Fruit fly (Drosophila melanogaster): ENCODE measurements around the gene ttm3.

DNA sequence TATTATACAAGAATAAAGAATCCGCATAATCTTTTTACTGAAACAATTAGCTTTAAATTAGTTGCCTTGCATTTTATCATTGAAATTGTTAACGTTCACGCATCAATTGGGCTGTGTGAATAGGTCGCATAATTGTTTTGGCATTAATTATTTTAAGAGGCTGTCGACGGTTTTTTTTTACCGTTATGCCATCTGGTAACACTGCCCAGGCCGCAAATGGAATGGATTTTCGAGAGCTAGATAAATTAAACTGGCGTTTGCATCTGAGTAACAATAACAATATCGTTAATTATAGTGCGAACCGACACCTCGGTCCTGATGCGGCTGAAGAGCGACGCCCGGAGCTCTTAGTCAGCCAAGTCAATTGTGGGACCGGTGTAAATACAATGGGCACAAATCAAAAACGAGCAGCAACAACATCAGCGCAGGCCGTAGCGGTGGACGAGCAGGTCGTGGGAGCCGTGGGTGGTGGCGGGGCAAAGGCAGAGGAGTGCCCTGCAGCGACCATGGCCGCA, 42.3 kb downstream of the ttm3 start:
- TF ChIP-seq Myc (optimal IDR thresholded peaks at IDR 0.05), result no peak
- no peak for TF ChIP-seq insv (optimal IDR thresholded peaks at IDR 0.05)
- no peak for TF ChIP-seq h (optimal IDR thresholded peaks at IDR 0.05)
- no peak for TF ChIP-seq Sin3A (optimal IDR thresholded peaks at IDR 0.05)

All from Kc167 (cell line).